Fruit fly (Drosophila melanogaster) whole organism, embryonic: ENCODE data around the gene CG14984.

ENCODE experiments used
- Ada2b ChIP-seq: fragments of 200-800 bp; sonication (Bioruptor generic); IDR thresholded peaks from 2 replicates; pipeline ENCODE4 v1.3.6; 2022; ENCODE audit warnings: missing biosample characterization, missing genetic modification characterization
- CG10209 ChIP-seq: fragments of 200-800 bp; sonication (Bioruptor generic); optimal IDR thresholded peaks from 3 replicates; lab custom pipeline; 2017; ENCODE audit warnings: missing biosample characterization, mild to moderate bottlenecking, missing genetic modification characterization, missing genetic modification reagents
- CG10543 ChIP-seq: fragments of 200-800 bp; sonication (Bioruptor generic); optimal IDR thresholded peaks from 3 replicates; lab custom pipeline; 2017; ENCODE audit warnings: missing biosample characterization, mild to moderate bottlenecking, missing genetic modification characterization, moderate library complexity
- CG10959 ChIP-seq: fragments of 200-800 bp; sonication (Bioruptor generic); IDR thresholded peaks from 2 replicates; pipeline ENCODE4 v1.3.6; 2022; ENCODE audit warnings: missing biosample characterization, missing genetic modification characterization
- CG11504 ChIP-seq: fragments of 200-800 bp; sonication (Bioruptor generic); optimal IDR thresholded peaks from 3 replicates; lab custom pipeline; 2019; ENCODE audit warnings: missing biosample characterization, mild to moderate bottlenecking, missing genetic modification characterization, moderate library complexity
- CG12659 ChIP-seq: fragments of 200-800 bp; sonication (Bioruptor generic); optimal IDR thresholded peaks from 3 replicates; lab custom pipeline; 2017; ENCODE audit warnings: mild to moderate bottlenecking, missing biosample characterization, missing genetic modification reagents, missing genetic modification characterization
- CG12769 ChIP-seq: fragments of 200-800 bp; sonication (Bioruptor generic); optimal IDR thresholded peaks from 2 replicates; lab custom pipeline; 2019; ENCODE audit warnings: missing biosample characterization, mild to moderate bottlenecking, missing genetic modification characterization, moderate library complexity
- CG13287 ChIP-seq: fragments of 200-800 bp; sonication (Bioruptor generic); IDR thresholded peaks from 2 replicates; pipeline ENCODE4 v1.3.6; 2022; ENCODE audit warnings: missing biosample characterization, missing genetic modification characterization; ENCODE audit not compliant: partially characterized antibody
- CG13424 ChIP-seq: fragments of 200-800 bp; sonication (Bioruptor generic); optimal IDR thresholded peaks from 2 replicates; lab custom pipeline; 2019; ENCODE audit warnings: missing biosample characterization, mild to moderate bottlenecking, missing genetic modification characterization, moderate library complexity
- CG15514 ChIP-seq: fragments of 200-800 bp; sonication (Bioruptor generic); optimal IDR thresholded peaks from 3 replicates; lab custom pipeline; 2017; ENCODE audit warnings: missing biosample characterization, missing genetic modification characterization, mild to moderate bottlenecking, moderate library complexity, missing genetic modification reagents
- CG17186 ChIP-seq: fragments of 200-800 bp; sonication (Bioruptor generic); optimal IDR thresholded peaks from 3 replicates; lab custom pipeline; 2017; ENCODE audit warnings: missing biosample characterization, missing genetic modification reagents, missing genetic modification characterization
- CG17568 ChIP-seq: fragments of 200-800 bp; sonication (Bioruptor generic); optimal IDR thresholded peaks from 2 replicates; lab custom pipeline; 2018; ENCODE audit warnings: missing biosample characterization, mild to moderate bottlenecking, missing genetic modification characterization, moderate library complexity
- CG18262 ChIP-seq: fragments of 200-800 bp; optimal IDR thresholded peaks from 3 replicates; lab custom pipeline; 2019; ENCODE audit warnings: missing biosample characterization, mild to moderate bottlenecking, missing genetic modification characterization, moderate library complexity
- CG18476 ChIP-seq: fragments of 200-800 bp; sonication (Bioruptor generic); optimal IDR thresholded peaks from 2 replicates; lab custom pipeline; 2016; ENCODE audit warnings: missing biosample characterization, mild to moderate bottlenecking, missing genetic modification characterization
- CG2875 ChIP-seq: fragments of 200-800 bp; sonication (Bioruptor generic); optimal IDR thresholded peaks from 2 replicates; lab custom pipeline; 2017; ENCODE audit warnings: missing biosample characterization, mild to moderate bottlenecking, missing genetic modification characterization, missing genetic modification reagents
- CG2889 ChIP-seq: fragments of 200-800 bp; sonication (Bioruptor generic); IDR thresholded peaks from 3 replicates; pipeline ENCODE4 v1.3.6; 2022; ENCODE audit warnings: missing biosample characterization, missing genetic modification characterization
- CG30403 ChIP-seq: fragments of 200-800 bp; sonication (Bioruptor generic); optimal IDR thresholded peaks from 3 replicates; lab custom pipeline; 2016; ENCODE audit warnings: missing biosample characterization, missing genetic modification characterization
- CG34224 ChIP-seq: fragments of 200-800 bp; sonication (Bioruptor generic); IDR thresholded peaks from 3 replicates; pipeline ENCODE4 v1.3.6; 2022; ENCODE audit warnings: missing biosample characterization, missing genetic modification characterization; ENCODE audit not compliant: partially characterized antibody
- CG4328 ChIP-seq: fragments of 200-800 bp; sonication (Bioruptor generic); optimal IDR thresholded peaks from 3 replicates; lab custom pipeline; 2017; ENCODE audit warnings: missing biosample characterization, missing genetic modification reagents, missing genetic modification characterization
- CG4360 ChIP-seq: fragments of 200-800 bp; sonication (Bioruptor generic); IDR thresholded peaks from 2 replicates; pipeline ENCODE4 v1.3.6; 2022; ENCODE audit warnings: missing biosample characterization, missing genetic modification characterization
- CG7372 ChIP-seq: fragments of 200-800 bp; sonication (Bioruptor generic); IDR thresholded peaks from 2 replicates; pipeline ENCODE4 v1.3.6; 2022; ENCODE audit warnings: missing biosample characterization, missing genetic modification characterization
- CG7987 ChIP-seq: fragments of 200-800 bp; sonication (Bioruptor generic); optimal IDR thresholded peaks from 2 replicates; lab custom pipeline; 2018; ENCODE audit warnings: missing biosample characterization, mild to moderate bottlenecking, missing genetic modification characterization, moderate library complexity
- CrebB ChIP-seq: fragments of 200-800 bp; sonication (Bioruptor generic); optimal IDR thresholded peaks from 3 replicates; lab custom pipeline; 2018; ENCODE audit warnings: missing biosample characterization, mild to moderate bottlenecking, missing genetic modification characterization
- GATAe ChIP-seq: fragments of 200-800 bp; sonication (Bioruptor generic); conservative IDR thresholded peaks from 2 replicates; pipeline ENCODE4 v1.3.6; 2022; ENCODE audit warnings: missing biosample characterization, missing genetic modification characterization
- Gug ChIP-seq: fragments of 200-800 bp; sonication (Bioruptor generic); IDR thresholded peaks from 4 replicates; pipeline ENCODE4 v1.3.6; 2022; ENCODE audit warnings: missing biosample characterization, missing genetic modification characterization
- Hmx ChIP-seq: fragments of 200-800 bp; sonication (Bioruptor generic); optimal IDR thresholded peaks from 2 replicates; lab custom pipeline; 2016; ENCODE audit warnings: missing biosample characterization, missing genetic modification characterization
- Nf-YB ChIP-seq: fragments of 200-800 bp; sonication (Bioruptor generic); optimal IDR thresholded peaks from 3 replicates; lab custom pipeline; 2019; ENCODE audit warnings: missing biosample characterization, mild to moderate bottlenecking, missing genetic modification characterization, moderate library complexity
- Pdp1 ChIP-seq, 2 experiments: fragments of 200-800 bp; sonication (Bioruptor generic); optimal IDR thresholded peaks; 3 replicates each; lab custom pipeline; 2016; ENCODE audit warnings: missing biosample characterization in 2 of 2, missing genetic modification characterization in 2 of 2, mild to moderate bottlenecking in 1 of 2, moderate library complexity in 1 of 2
- Ptx1 ChIP-seq: fragments of 200-800 bp; sonication (Bioruptor generic); IDR thresholded peaks from 2 replicates; pipeline ENCODE4 v1.3.6; 2022; ENCODE audit warnings: missing biosample characterization, missing genetic modification characterization
- Ravus ChIP-seq: fragments of 200-800 bp; sonication (Bioruptor generic); IDR thresholded peaks from 2 replicates; pipeline ENCODE4 v1.3.6; 2022; ENCODE audit warnings: missing biosample characterization, missing genetic modification characterization
- Rx ChIP-seq: fragments of 200-800 bp; sonication (Bioruptor generic); IDR thresholded peaks from 2 replicates; pipeline ENCODE4 v1.3.6; 2022; ENCODE audit warnings: missing biosample characterization, missing genetic modification characterization
- Sox102F ChIP-seq: fragments of 200-800 bp; sonication (Bioruptor generic); optimal IDR thresholded peaks from 2 replicates; lab custom pipeline; 2018; ENCODE audit warnings: missing biosample characterization, mild to moderate bottlenecking, missing genetic modification characterization, moderate library complexity
- Xrp1 ChIP-seq: fragments of 200-800 bp; sonication (Bioruptor generic); IDR thresholded peaks from 2 replicates; pipeline ENCODE4 v1.3.6; 2022; ENCODE audit warnings: missing biosample characterization, missing genetic modification characterization
- abd-A ChIP-seq: fragments of 200-800 bp; sonication (Bioruptor generic); optimal IDR thresholded peaks from 3 replicates; lab custom pipeline; 2019; ENCODE audit warnings: missing biosample characterization, mild to moderate bottlenecking, missing genetic modification characterization, moderate library complexity
- ato ChIP-seq: fragments of 200-800 bp; sonication (Bioruptor generic); IDR thresholded peaks from 2 replicates; pipeline ENCODE4 v1.3.6; 2022; ENCODE audit warnings: missing biosample characterization, missing genetic modification characterization; ENCODE audit not compliant: partially characterized antibody
- cad ChIP-seq: fragments of >200 bp; optimal IDR thresholded peaks from 2 replicates; lab custom pipeline; 2017; ENCODE audit warnings: missing biosample characterization, missing genetic modification characterization
- cato ChIP-seq: fragments of 200-800 bp; sonication (Bioruptor generic); optimal IDR thresholded peaks from 2 replicates; lab custom pipeline; 2016; ENCODE audit warnings: missing biosample characterization, missing genetic modification characterization, borderline replicate concordance
- cg ChIP-seq: fragments of 200-800 bp; sonication (Bioruptor generic); optimal IDR thresholded peaks from 3 replicates; lab custom pipeline; 2019; ENCODE audit warnings: missing biosample characterization, mild to moderate bottlenecking, missing genetic modification characterization, moderate library complexity
- h ChIP-seq: fragments of >200 bp; optimal IDR thresholded peaks from 2 replicates; lab custom pipeline; 2017
- jing ChIP-seq: fragments of 200-800 bp; sonication (Bioruptor generic); optimal IDR thresholded peaks from 2 replicates; lab custom pipeline; 2018; ENCODE audit warnings: missing biosample characterization, mild to moderate bottlenecking, missing genetic modification characterization
- jumu ChIP-seq: fragments of 200-800 bp; sonication (Bioruptor generic); optimal IDR thresholded peaks from 3 replicates; lab custom pipeline; 2016; ENCODE audit warnings: missing biosample characterization, missing genetic modification characterization
- lbe ChIP-seq: fragments of 200-800 bp; sonication (Bioruptor generic); optimal IDR thresholded peaks from 2 replicates; lab custom pipeline; 2016; ENCODE audit warnings: missing biosample characterization, mild to moderate bottlenecking, missing genetic modification characterization
- lola ChIP-seq, 3 experiments: fragments of >200 bp in 2 of 3; fragments of 200-800 bp in 1 of 3; sonication (Bioruptor generic) in 1 of 3; optimal IDR thresholded peaks; 2 replicates each; lab custom pipeline; 2017 to 2019; ENCODE audit warnings: missing biosample characterization in 3 of 3, missing genetic modification characterization in 3 of 3, mild to moderate bottlenecking in 1 of 3, moderate library complexity in 1 of 3
- maf-S ChIP-seq: fragments of 200-800 bp; sonication (Bioruptor generic); optimal IDR thresholded peaks from 2 replicates; lab custom pipeline; 2016; ENCODE audit warnings: missing biosample characterization, missing genetic modification characterization
- mld ChIP-seq: fragments of 200-800 bp; sonication (Bioruptor generic); IDR thresholded peaks from 3 replicates; pipeline ENCODE4 v1.3.6; 2022; ENCODE audit warnings: missing biosample characterization, missing genetic modification characterization; ENCODE audit not compliant: partially characterized antibody
- schlank ChIP-seq: fragments of 200-800 bp; sonication (Bioruptor generic); optimal IDR thresholded peaks from 2 replicates; lab custom pipeline; 2018; ENCODE audit warnings: missing biosample characterization, mild to moderate bottlenecking, missing genetic modification characterization
- shn ChIP-seq: fragments of 200-800 bp; sonication (Bioruptor generic); optimal IDR thresholded peaks from 3 replicates; lab custom pipeline; 2016; ENCODE audit warnings: missing biosample characterization, missing genetic modification characterization
- sna ChIP-seq: fragments of 200-800 bp; sonication (Bioruptor generic); IDR thresholded peaks from 2 replicates; pipeline ENCODE4 v1.3.6; 2022; ENCODE audit warnings: missing biosample characterization, missing genetic modification characterization; ENCODE audit not compliant: partially characterized antibody
- stwl ChIP-seq: fragments of 200-800 bp; sonication (Bioruptor generic); optimal IDR thresholded peaks from 3 replicates; lab custom pipeline; 2018; ENCODE audit warnings: missing biosample characterization, mild to moderate bottlenecking, missing genetic modification characterization, moderate library complexity

Gene CG14984

dm6 chr3L:3970372-3971031 lies 18.2 kb upstream of the CG14984 start (continued):
- TF ChIP-seq CG11504, result peak; percentile 69
- peak in 1 of 2 experiments; percentile 19 for TF ChIP-seq Pdp1 (GFP tag; optimal IDR thresholded peaks at IDR 0.05; lab: Kevin White, UChicago)
- no peak for TF ChIP-seq Rx (GFP tag; lab: Robert Waterston, UW)
- TF ChIP-seq lola (GFP tag; optimal IDR thresholded peaks at IDR 0.05; lab: Kevin White, UChicago), result peak in 1 of 3 experiments; percentile 7
- no peak for TF ChIP-seq CG17568 (GFP tag; lab: Kevin White, UChicago)
- no peak for TF ChIP-seq CG10959
- peak; percentile 22 for TF ChIP-seq CG12769 (tag; lab: Kevin White, UChicago)
- no peak for TF ChIP-seq shn (GFP tag; lab: Kevin White, UChicago)
- no peak for TF ChIP-seq CG13287
- TF ChIP-seq CG18262 (tag; lab: Kevin White, UChicago), result peak; percentile 31
- peak; percentile 44 for TF ChIP-seq CG30403 (GFP tag; lab: Kevin White, UChicago)
- TF ChIP-seq CG7987 (GFP tag; lab: Kevin White, UChicago), result no peak
- no peak for TF ChIP-seq CG10543 (GFP tag; lab: Kevin White, UChicago)
- no peak for TF ChIP-seq sna (GFP tag; lab: Robert Waterston, UW)
- no peak for TF ChIP-seq ato (GFP tag; lab: Robert Waterston, UW)
- TF ChIP-seq CG12659 (GFP tag; lab: Kevin White, UChicago), result peak; percentile 51
- peak; percentile 1 for TF ChIP-seq jing (GFP tag; lab: Kevin White, UChicago)
- TF ChIP-seq Xrp1 (GFP tag; lab: Robert Waterston, UW), result peak; percentile 52; the same call in 1 of the 2 replicates
- no peak for TF ChIP-seq h (lab: Kevin White, UChicago)
- no peak for TF ChIP-seq CG34224 (GFP tag; lab: Robert Waterston, UW)
- TF ChIP-seq Gug (GFP tag; lab: Robert Waterston, UW), result no peak
- TF ChIP-seq Ravus, result no peak
- TF ChIP-seq Sox102F (GFP tag; lab: Kevin White, UChicago), result peak; percentile 61
- no peak for TF ChIP-seq schlank (tag; lab: Kevin White, UChicago)
- TF ChIP-seq Hmx (GFP tag; lab: Kevin White, UChicago), result no peak
- TF ChIP-seq cato (GFP tag; lab: Kevin White, UChicago), result no peak
- TF ChIP-seq Ada2b (GFP tag; lab: Robert Waterston, UW), result no peak
- TF ChIP-seq CG10209 (GFP tag; lab: Kevin White, UChicago), result peak; percentile 35
- no peak for TF ChIP-seq mld (GFP tag; lab: Robert Waterston, UW)
- no peak for TF ChIP-seq CG2889 (GFP tag; lab: Robert Waterston, UW)
- no peak for TF ChIP-seq cad (GFP tag; lab: Kevin White, UChicago)
- TF ChIP-seq CG2875, result no peak
- peak; percentile 1 for TF ChIP-seq jumu
- TF ChIP-seq CG4360 (GFP tag; lab: Robert Waterston, UW), result no peak
- no peak for TF ChIP-seq CG7372 (GFP tag; lab: Robert Waterston, UW)
- peak; percentile 24 for TF ChIP-seq cg
- no peak for TF ChIP-seq CG18476 (GFP tag; lab: Kevin White, UChicago)
- no peak for TF ChIP-seq CG4328 (GFP tag; lab: Kevin White, UChicago)
- no peak for TF ChIP-seq maf-S (GFP tag; lab: Kevin White, UChicago)
- TF ChIP-seq Nf-YB (GFP tag; lab: Kevin White, UChicago), result no peak
- TF ChIP-seq Ptx1, result 0 out of 2 replicates have a peak, but pooled peaks have one; percentile 22
- no peak for TF ChIP-seq CG17186 (GFP tag; lab: Kevin White, UChicago)
- TF ChIP-seq stwl, result no peak
- TF ChIP-seq abd-A, result no peak
- TF ChIP-seq CG15514 (GFP tag; lab: Kevin White, UChicago), result peak; percentile 23
- TF ChIP-seq lbe (GFP tag; lab: Kevin White, UChicago), result no peak
- TF ChIP-seq GATAe (GFP tag; lab: Robert Waterston, UW), result no peak
- peak; percentile 57 for TF ChIP-seq CG13424
- TF ChIP-seq CrebB, result no peak
